Worm (Caenorhabditis elegans): ENCODE data around the gene clec-74.
"Not testable (repeated sequence)": the region's sequence is repeated elsewhere in the genome, so short reads cannot be mapped to it uniquely, and the experiment has no call there.

The clec-74 gene

ce11 chrIV:3956705-3957104 lies at the start of gene clec-74:
TSS of gene clec-74 (plus strand) at chrIV:3957005.
- no peak for TF ChIP-seq ama-1 (optimal IDR thresholded peaks at IDR 0.05)

DNA sequence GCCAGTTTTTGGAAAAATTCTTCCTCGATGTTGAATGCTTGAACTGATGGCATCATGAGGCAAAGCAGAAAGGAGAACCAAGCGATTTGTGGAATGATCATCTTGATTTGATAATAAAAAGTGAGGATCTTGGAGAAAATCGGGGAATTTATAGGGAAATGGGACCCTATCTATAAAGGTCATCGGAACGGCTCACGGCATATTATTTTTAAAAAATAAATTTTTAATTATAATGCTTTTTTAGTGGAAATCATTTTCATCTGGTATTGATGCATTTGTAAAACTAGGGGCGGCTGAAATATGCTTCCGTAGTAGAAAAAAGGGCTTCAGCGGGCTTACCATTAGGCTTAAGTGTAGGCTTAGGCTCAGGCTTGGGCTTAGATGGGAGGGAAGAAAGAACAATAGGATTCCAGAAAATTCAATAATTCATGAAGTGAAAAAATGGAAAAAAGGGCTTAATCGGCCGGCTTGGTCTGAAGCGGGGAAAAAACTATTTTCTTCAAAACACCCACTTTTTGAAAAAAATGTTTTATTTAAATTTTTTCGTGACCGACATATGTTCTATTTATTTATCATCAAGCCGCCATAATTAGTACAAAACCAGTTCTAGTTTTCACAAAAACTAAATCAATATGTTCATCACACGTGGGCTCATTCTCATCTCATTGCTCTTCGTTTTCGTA lies 49.2 kb upstream of the clec-74 start, which contains the start of the genes F56D6.22 and F56D6.12:
F56D6.22 (minus strand) TSS at position 101 of the 683 bp plus-strand sequence.
F56D6.12 (plus strand) TSS at position 633 of the 683 bp plus-strand sequence.
- TF ChIP-seq ets-7 (tag; optimal IDR thresholded peaks at IDR 0.05), result no peak
- no peak for TF ChIP-seq F13C5.2 (tag; optimal IDR thresholded peaks at IDR 0.05)
- no peak for TF ChIP-seq tra-4 (tag; optimal IDR thresholded peaks at IDR 0.05)
- no peak for TF ChIP-seq scrt-1 (GFP tag; IDR thresholded peaks at IDR 0.05)
- no peak for TF ChIP-seq pes-1 (GFP tag; IDR thresholded peaks at IDR 0.05)
- TF ChIP-seq flt-1 (GFP tag; IDR thresholded peaks at IDR 0.05), result no peak
- no peak for TF ChIP-seq hmg-4 (GFP tag; optimal IDR thresholded peaks at IDR 0.05)
- no peak for TF ChIP-seq ceh-13 (GFP tag; optimal IDR thresholded peaks at IDR 0.05)

DNA sequence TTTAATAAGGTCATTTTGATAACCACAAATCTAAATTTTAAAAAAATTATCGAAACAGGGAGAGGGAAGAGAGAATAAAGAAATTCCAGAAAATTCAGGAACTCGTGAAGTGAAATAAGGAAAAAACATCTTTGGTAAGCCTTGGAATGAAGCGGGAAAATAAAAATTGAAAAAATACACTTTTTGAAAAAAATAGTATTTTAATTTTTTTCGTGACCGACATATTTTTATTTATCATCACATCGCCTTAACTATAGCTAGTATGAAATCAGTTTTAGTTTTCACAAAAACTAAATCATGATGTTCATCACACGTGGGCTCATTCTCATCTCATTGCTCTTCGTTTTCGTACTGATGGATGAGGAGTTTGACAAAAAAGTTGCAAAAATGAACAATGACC lies 47.7 kb upstream of the clec-74 start, which contains the start of gene F56D6.13:
F56D6.13 (plus strand) TSS at position 301 of the 400 bp plus-strand sequence.
- TF ChIP-seq ama-1 (optimal IDR thresholded peaks at IDR 0.05) (no peak), ceh-36 (tag; optimal IDR thresholded peaks at IDR 0.05) (no peak), tra-4 (tag; optimal IDR thresholded peaks at IDR 0.05) (no peak)

DNA sequence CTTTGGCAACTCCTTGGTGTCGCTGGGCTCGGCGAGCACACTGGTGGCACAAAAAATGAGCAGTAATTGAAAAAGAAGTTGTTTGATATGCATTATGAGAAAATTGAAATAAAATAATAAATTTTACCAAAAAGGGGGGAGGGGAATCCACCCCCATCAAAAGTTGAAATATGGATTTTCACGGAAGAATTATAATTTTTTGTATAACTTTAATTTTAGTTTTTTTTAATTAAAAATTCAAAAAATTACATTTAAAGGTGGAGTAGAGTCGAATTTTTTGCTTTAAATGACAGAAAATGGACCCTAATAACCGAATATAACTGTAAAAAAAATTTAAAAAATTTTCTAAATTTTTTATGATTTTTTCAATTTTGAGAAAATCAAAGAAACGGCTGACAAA lies 45.0 kb upstream of the clec-74 start, which contains the start of gene F56D6.18:
F56D6.18 (minus strand) TSS at position 101 of the 400 bp plus-strand sequence.
- not testable (repeated sequence) for TF ChIP-seq F13C5.2 (tag; optimal IDR thresholded peaks at IDR 0.05); B0310.2 (tag; optimal IDR thresholded peaks at IDR 0.05); tbx-11 (GFP tag; IDR thresholded peaks at IDR 0.05)

- no peak for TF ChIP-seq scrt-1 (GFP tag; IDR thresholded peaks at IDR 0.05)
- TF ChIP-seq flt-1 (GFP tag; IDR thresholded peaks at IDR 0.05), result no peak
- no peak for TF ChIP-seq sea-1 (GFP tag; conservative IDR thresholded peaks at IDR 0.05)
- TF ChIP-seq tbx-11 (GFP tag; IDR thresholded peaks at IDR 0.05), result no peak
- no peak for TF ChIP-seq B0310.2 (tag; optimal IDR thresholded peaks at IDR 0.05)
- no peak for TF ChIP-seq hnd-1 (tag; optimal IDR thresholded peaks at IDR 0.05)
- TF ChIP-seq ceh-13 (GFP tag; optimal IDR thresholded peaks at IDR 0.05), result no peak
- no peak for TF ChIP-seq tbx-37 (GFP tag; conservative IDR thresholded peaks at IDR 0.05)
- no peak for TF ChIP-seq tra-4 (tag; optimal IDR thresholded peaks at IDR 0.05)
- TF ChIP-seq hmg-4 (GFP tag; optimal IDR thresholded peaks at IDR 0.05), result no peak
- TF ChIP-seq aly-1 (tag; optimal IDR thresholded peaks at IDR 0.05), result no peak
- no peak for TF ChIP-seq hmbx-1 (tag; optimal IDR thresholded peaks at IDR 0.05)
- TF ChIP-seq ama-1 (optimal IDR thresholded peaks at IDR 0.05), result no peak
Observed at ce11 chrIV:3912598-3912997, 44.2 kb upstream of the clec-74 start, which contains the start of gene F56D6.20. TSS of gene F56D6.20 (plus strand) at chrIV:3912898.

DNA sequence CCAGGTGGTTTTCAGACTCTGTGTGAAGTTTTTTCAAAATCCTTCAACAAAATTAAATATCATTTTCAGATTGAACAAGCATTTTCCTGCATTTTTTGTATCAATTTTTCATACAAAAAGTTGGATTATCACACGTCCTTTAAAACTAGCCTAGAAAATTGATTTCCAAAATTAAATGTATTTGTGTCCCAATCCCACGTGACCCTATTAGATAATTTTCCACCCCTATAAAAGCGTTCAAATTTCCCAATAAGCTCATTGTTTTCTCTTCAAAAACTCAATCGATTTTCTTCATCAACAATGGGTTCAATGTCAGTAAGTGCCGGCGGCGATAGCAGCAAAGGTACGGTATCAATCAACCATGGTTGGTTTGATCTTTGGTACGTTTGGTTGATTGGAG lies 42.3 kb upstream of the clec-74 start, which contains the start of gene F56D6.19:
F56D6.19 (plus strand) TSS at position 301 of the 400 bp plus-strand sequence.
- TF ChIP-seq tbx-11 (GFP tag; IDR thresholded peaks at IDR 0.05), result no peak
- TF ChIP-seq hmg-4 (GFP tag; optimal IDR thresholded peaks at IDR 0.05), result no peak
- no peak for TF ChIP-seq F13C5.2 (tag; optimal IDR thresholded peaks at IDR 0.05)
- TF ChIP-seq ets-7 (tag; optimal IDR thresholded peaks at IDR 0.05), result no peak
- no peak for TF ChIP-seq B0310.2 (tag; optimal IDR thresholded peaks at IDR 0.05)
- TF ChIP-seq ceh-36 (tag; optimal IDR thresholded peaks at IDR 0.05), result no peak
- TF ChIP-seq hnd-1 (tag; optimal IDR thresholded peaks at IDR 0.05), result no peak
- no peak for TF ChIP-seq sea-1 (GFP tag; conservative IDR thresholded peaks at IDR 0.05)
- no peak for TF ChIP-seq aly-1 (tag; optimal IDR thresholded peaks at IDR 0.05)
- no peak for TF ChIP-seq ama-1 (optimal IDR thresholded peaks at IDR 0.05)
- no peak for TF ChIP-seq tbx-37 (GFP tag; conservative IDR thresholded peaks at IDR 0.05)
- no peak for TF ChIP-seq pes-1 (GFP tag; IDR thresholded peaks at IDR 0.05)

- TF ChIP-seq ama-1 (optimal IDR thresholded peaks at IDR 0.05) (no peak), flt-1 (GFP tag; IDR thresholded peaks at IDR 0.05) (no peak), B0310.2 (tag; optimal IDR thresholded peaks at IDR 0.05) (no peak), tbx-37 (GFP tag; conservative IDR thresholded peaks at IDR 0.05) (no peak), scrt-1 (GFP tag; IDR thresholded peaks at IDR 0.05) (no peak), pes-1 (GFP tag; IDR thresholded peaks at IDR 0.05) (no peak), aly-1 (tag; optimal IDR thresholded peaks at IDR 0.05) (no peak), tra-4 (tag; optimal IDR thresholded peaks at IDR 0.05) (no peak)
Observed at ce11 chrIV:3915296-3915695, 41.5 kb upstream of the clec-74 start, which contains the start of gene srz-20. TSS of gene srz-20 (plus strand) at chrIV:3915596.

DNA sequence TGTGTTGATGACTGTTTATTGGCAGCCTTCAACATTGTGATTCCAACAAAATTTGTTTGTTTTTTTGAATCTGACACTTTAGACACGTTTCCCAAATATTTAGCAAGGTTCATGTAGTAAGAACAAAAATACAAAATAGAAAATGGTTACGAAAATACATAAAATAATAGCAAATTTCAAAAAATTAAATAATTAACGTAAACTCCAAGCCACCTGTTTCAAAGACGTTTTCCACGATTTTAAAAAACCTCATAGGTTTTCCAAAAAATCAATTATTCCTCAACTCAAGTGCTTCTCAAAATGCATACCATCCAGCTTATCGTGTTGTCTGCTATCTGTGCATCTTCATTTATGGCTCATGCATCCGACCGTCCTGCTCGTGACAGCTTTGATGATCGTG lies 39.4 kb upstream of the clec-74 start, which contains the start of gene F56D6.14:
F56D6.14 (plus strand) TSS at position 301 of the 400 bp plus-strand sequence.
- TF ChIP-seq scrt-1 (GFP tag; IDR thresholded peaks at IDR 0.05), result no peak
- TF ChIP-seq F13C5.2 (tag; optimal IDR thresholded peaks at IDR 0.05), result no peak
- TF ChIP-seq sea-1 (GFP tag; conservative IDR thresholded peaks at IDR 0.05), result no peak
- TF ChIP-seq ama-1 (optimal IDR thresholded peaks at IDR 0.05), result no peak
- no peak for TF ChIP-seq B0310.2 (tag; optimal IDR thresholded peaks at IDR 0.05)
- no peak for TF ChIP-seq ceh-36 (tag; optimal IDR thresholded peaks at IDR 0.05)
- TF ChIP-seq tbx-37 (GFP tag; conservative IDR thresholded peaks at IDR 0.05), result no peak
- no peak for TF ChIP-seq hmg-4 (GFP tag; optimal IDR thresholded peaks at IDR 0.05)
- TF ChIP-seq tbx-11 (GFP tag; IDR thresholded peaks at IDR 0.05), result no peak
- no peak for TF ChIP-seq flt-1 (GFP tag; IDR thresholded peaks at IDR 0.05)
- no peak for TF ChIP-seq ceh-13 (GFP tag; optimal IDR thresholded peaks at IDR 0.05)
- no peak for TF ChIP-seq hmbx-1 (tag; optimal IDR thresholded peaks at IDR 0.05)
- no peak for TF ChIP-seq pes-1 (GFP tag; IDR thresholded peaks at IDR 0.05)
- TF ChIP-seq aly-1 (tag; optimal IDR thresholded peaks at IDR 0.05), result no peak
- no peak for TF ChIP-seq ets-7 (tag; optimal IDR thresholded peaks at IDR 0.05)
- TF ChIP-seq tra-4 (tag; optimal IDR thresholded peaks at IDR 0.05), result no peak
- no peak for TF ChIP-seq hnd-1 (tag; optimal IDR thresholded peaks at IDR 0.05)
